Worm (Caenorhabditis elegans) whole organism, early embryonic: ENCODE results near the gene srh-258.

Experiments
- B0310.2 ChIP-seq: sonication (generic microtip); optimal IDR thresholded peaks from 2 replicates; lab custom pipeline; 2016; ENCODE audit warnings: mild to moderate bottlenecking, missing genetic modification characterization, missing compliant biosample characterization
- F13C5.2 ChIP-seq: sonication (generic microtip); optimal IDR thresholded peaks from 2 replicates; lab custom pipeline; 2017; ENCODE audit warnings: mild to moderate bottlenecking, missing genetic modification characterization, inconsistent platforms, missing compliant biosample characterization
- aly-1 ChIP-seq: sonication (generic microtip); optimal IDR thresholded peaks from 2 replicates; lab custom pipeline; 2016; ENCODE audit warnings: missing genetic modification characterization, missing compliant biosample characterization
- ama-1 ChIP-seq: fragments of 150-350 bp; optimal IDR thresholded peaks from 2 replicates; lab custom pipeline; 2014
- ceh-13 ChIP-seq: fragments of 200-800 bp; sonication (Bioruptor generic); optimal IDR thresholded peaks from 2 replicates; lab custom pipeline; 2018; ENCODE audit warnings: mild to moderate bottlenecking, missing genetic modification characterization, missing compliant biosample characterization
- ceh-36 ChIP-seq: sonication (generic microtip); optimal IDR thresholded peaks from 2 replicates; lab custom pipeline; 2016; ENCODE audit warnings: missing genetic modification characterization, inconsistent platforms, missing compliant biosample characterization
- ets-7 ChIP-seq: sonication (generic microtip); optimal IDR thresholded peaks from 2 replicates; lab custom pipeline; 2016; ENCODE audit warnings: missing genotype, missing genetic modification characterization, missing compliant biosample characterization
- flt-1 ChIP-seq: fragments of 200-800 bp; sonication (Bioruptor generic); IDR thresholded peaks from 2 replicates; pipeline ENCODE4 v1.3.6; 2022; ENCODE audit warnings: missing genetic modification characterization, missing compliant biosample characterization
- hmbx-1 ChIP-seq: sonication (generic microtip); optimal IDR thresholded peaks from 2 replicates; lab custom pipeline; 2016; ENCODE audit warnings: mild to moderate bottlenecking, missing genetic modification characterization, missing compliant biosample characterization
- hmg-4 ChIP-seq: fragments of 200-800 bp; sonication (Bioruptor generic); optimal IDR thresholded peaks from 2 replicates; lab custom pipeline; 2018; ENCODE audit warnings: mild to moderate bottlenecking, missing genetic modification characterization, missing compliant biosample characterization
- hnd-1 ChIP-seq: sonication (generic microtip); optimal IDR thresholded peaks from 2 replicates; lab custom pipeline; 2016; ENCODE audit warnings: missing genetic modification characterization, missing compliant biosample characterization
- pes-1 ChIP-seq: fragments of 200-800 bp; sonication (Bioruptor generic); IDR thresholded peaks from 2 replicates; pipeline ENCODE4 v1.3.6; 2022; ENCODE audit warnings: missing genetic modification reagents, missing genetic modification characterization, missing compliant biosample characterization
- scrt-1 ChIP-seq: fragments of 200-800 bp; sonication (Bioruptor generic); IDR thresholded peaks from 2 replicates; pipeline ENCODE4 v1.3.6; 2022; ENCODE audit warnings: missing genetic modification characterization, missing compliant biosample characterization
- sea-1 ChIP-seq: fragments of 200-800 bp; sonication (Bioruptor generic); conservative IDR thresholded peaks from 2 replicates; pipeline ENCODE4 v1.3.6; 2022; ENCODE audit warnings: missing genetic modification characterization, missing compliant biosample characterization
- tbx-11 ChIP-seq: fragments of 200-800 bp; sonication (Bioruptor generic); IDR thresholded peaks from 2 replicates; pipeline ENCODE4 v1.3.6; 2022; ENCODE audit warnings: missing genetic modification characterization, missing compliant biosample characterization
- tbx-37 ChIP-seq: fragments of 200-800 bp; sonication (Bioruptor generic); conservative IDR thresholded peaks from 2 replicates; pipeline ENCODE4 v1.3.6; 2022; ENCODE audit warnings: missing genetic modification reagents, missing genetic modification characterization, missing compliant biosample characterization
- tra-4 ChIP-seq: sonication (generic microtip); optimal IDR thresholded peaks from 2 replicates; lab custom pipeline; 2017; ENCODE audit warnings: missing genetic modification characterization, missing compliant biosample characterization

The srh-258 gene

DNA sequence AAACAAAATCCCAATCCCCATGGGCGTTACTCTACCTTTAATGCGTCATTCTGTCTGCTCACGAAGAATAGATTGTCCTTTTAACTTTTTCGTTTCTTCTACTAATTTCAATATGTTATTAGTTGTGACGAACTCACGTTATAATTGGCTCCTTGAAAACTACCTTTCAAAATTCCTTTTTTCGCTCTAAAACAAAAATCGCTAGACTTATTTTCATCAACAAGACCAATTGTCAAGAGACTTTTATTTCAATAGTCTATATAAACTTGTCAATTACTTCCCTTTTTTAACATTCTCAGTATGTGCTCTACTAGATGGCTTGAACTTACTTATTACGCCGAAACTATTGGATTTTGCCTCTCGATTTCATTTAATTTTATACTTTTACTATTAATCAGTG lies 20.2 kb upstream of the srh-258 start, which contains the start of gene str-102:
str-102 (plus strand) TSS at position 301 of the 400 bp plus-strand sequence.
- TF ChIP-seq hnd-1 (no peak), hmbx-1 (tag; lab: Kevin White, UChicago) (no peak), scrt-1 (no peak), ceh-13 (GFP tag; lab: Kevin White, UChicago) (no peak), ets-7 (tag; lab: Kevin White, UChicago) (no peak), hmg-4 (GFP tag; lab: Kevin White, UChicago) (no peak), flt-1 (GFP tag; lab: Robert Waterston, UW) (no peak), tra-4 (tag; lab: Kevin White, UChicago) (no peak), aly-1 (no peak), tbx-11 (GFP tag; lab: Robert Waterston, UW) (no peak), ama-1 (lab: Kevin White, UChicago) (no peak)

DNA sequence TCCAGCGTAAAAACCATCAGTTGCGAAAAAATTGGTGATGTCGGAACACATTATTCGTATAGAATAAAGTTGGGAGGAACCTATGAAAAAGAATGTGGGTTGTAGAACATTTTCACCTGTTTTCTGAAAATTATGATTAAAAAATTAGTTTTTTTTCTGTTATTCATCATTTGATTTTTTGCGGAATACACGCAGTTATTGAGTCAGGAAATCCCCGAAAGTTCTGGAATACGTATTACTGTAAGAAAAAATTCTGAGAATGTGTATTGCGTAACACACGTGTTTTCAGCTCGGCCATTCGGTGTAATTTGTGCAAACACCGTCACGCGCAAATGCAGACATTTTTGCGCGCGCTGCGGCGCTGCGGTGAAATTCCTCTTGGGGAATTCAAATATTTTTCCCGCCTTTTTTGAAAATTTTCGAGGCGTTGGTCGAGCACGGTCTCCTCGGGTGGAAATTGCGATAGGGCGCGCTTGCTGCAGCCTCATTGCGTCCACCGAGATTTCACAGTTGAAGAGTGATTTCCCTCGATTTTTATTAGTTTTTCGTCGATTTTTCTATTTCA lies 16.1 kb upstream of the srh-258 start, which contains the start of gene srh-170:
srh-170 (minus strand) TSS at position 51 of the 565 bp plus-strand sequence.
- TF ChIP-seq hnd-1, result no peak
- TF ChIP-seq aly-1, result no peak
- no peak for TF ChIP-seq ceh-13 (GFP tag; lab: Kevin White, UChicago)
- TF ChIP-seq tbx-11 (GFP tag; lab: Robert Waterston, UW), result no peak
- TF ChIP-seq scrt-1, result 0 out of 2 replicates have a peak, but pooled peaks have one; percentile 29
- TF ChIP-seq pes-1 (GFP tag; lab: Robert Waterston, UW), result peak; percentile 15; the same call in 1 of the 2 replicates

DNA sequence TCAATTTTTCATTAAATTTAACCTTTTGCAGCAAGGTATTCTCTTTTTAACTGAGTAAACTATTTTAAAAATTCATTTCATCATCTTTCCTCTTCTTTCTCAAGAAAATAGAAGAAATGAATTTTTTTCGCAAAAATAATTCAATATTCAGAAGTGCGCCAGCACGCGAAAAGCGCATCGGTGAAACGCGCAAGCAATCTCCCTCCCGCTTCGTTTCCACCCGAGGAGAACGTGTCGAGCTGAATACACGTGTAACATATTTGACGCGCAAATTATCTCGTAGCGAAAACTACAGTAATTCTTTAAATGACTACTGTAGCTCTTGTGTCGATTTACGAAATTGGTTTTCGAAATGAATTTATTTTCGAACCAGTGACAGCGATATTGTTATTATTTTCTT lies 12.9 kb upstream of the srh-258 start:
- TF ChIP-seq ets-7 (tag; lab: Kevin White, UChicago), result no peak
- TF ChIP-seq F13C5.2 (tag; lab: Kevin White, UChicago), result no peak
- no peak for TF ChIP-seq hnd-1
- TF ChIP-seq hmbx-1 (tag; lab: Kevin White, UChicago), result no peak
- TF ChIP-seq B0310.2 (tag; lab: Kevin White, UChicago), result no peak
- no peak for TF ChIP-seq tra-4 (tag; lab: Kevin White, UChicago)
- no peak for TF ChIP-seq flt-1 (GFP tag; lab: Robert Waterston, UW)

DNA sequence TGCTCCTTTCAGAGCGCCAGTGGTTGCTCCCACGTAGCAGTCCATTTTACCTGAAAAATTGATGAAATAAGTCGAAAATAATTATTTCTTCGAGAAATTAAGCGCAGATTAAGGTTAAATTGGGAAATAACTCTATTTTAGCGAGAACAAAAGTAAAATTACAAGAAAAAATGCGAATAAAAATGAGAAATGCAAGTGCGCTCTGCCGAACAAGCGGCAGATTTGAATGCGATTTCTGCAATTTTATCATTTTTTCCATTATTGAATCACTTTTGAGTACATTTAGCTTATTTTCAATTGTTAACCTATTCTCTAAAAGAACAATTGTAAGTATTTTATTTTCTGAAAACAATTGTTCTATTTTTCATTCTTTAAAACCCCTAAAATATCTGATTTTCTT lies 10.1 kb upstream of the srh-258 start, which contains the start of gene T06E6.1:
T06E6.1 (minus strand) TSS at position 56 of the 400 bp plus-strand sequence.
- TF ChIP-seq ama-1 (lab: Kevin White, UChicago) (no peak), ets-7 (tag; lab: Kevin White, UChicago) (no peak), aly-1 (no peak), hnd-1 (no peak), flt-1 (GFP tag; lab: Robert Waterston, UW) (no peak), B0310.2 (tag; lab: Kevin White, UChicago) (no peak), hmg-4 (GFP tag; lab: Kevin White, UChicago) (no peak), sea-1 (GFP tag; lab: Robert Waterston, UW) (no peak), tbx-37 (no peak), tra-4 (tag; lab: Kevin White, UChicago) (no peak), ceh-13 (GFP tag; lab: Kevin White, UChicago) (no peak), hmbx-1 (tag; lab: Kevin White, UChicago) (no peak), F13C5.2 (tag; lab: Kevin White, UChicago) (no peak), tbx-11 (GFP tag; lab: Robert Waterston, UW) (no peak), pes-1 (GFP tag; lab: Robert Waterston, UW) (no peak), scrt-1 (no peak), ceh-36 (tag; lab: Kevin White, UChicago) (no peak)

DNA sequence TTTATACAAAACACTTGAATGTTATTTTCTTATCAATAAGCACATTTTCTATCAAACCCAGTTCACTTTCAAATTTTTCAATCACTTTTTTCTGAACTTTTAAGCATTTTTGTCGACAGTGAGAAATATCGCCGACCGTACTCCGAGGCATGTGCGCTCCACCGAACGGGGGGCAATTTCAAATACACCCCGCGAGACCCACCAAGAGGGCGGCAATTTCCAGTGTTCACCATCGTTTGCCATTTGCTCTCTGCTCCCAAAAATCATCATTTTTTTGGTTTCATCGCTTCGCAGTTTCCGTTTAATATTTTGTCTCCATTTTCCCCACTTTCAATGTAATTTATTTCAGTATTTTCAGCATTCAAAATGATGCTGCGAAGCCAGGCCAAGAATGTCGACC lies 9.6 kb upstream of the srh-258 start, which contains the start of gene cyb-3:
cyb-3 (plus strand) TSS at position 350 of the 400 bp plus-strand sequence.
- TF ChIP-seq pes-1 (GFP tag; lab: Robert Waterston, UW) (0 out of 2 replicates have a peak, but pooled peaks have one; percentile 37), tra-4 (tag; lab: Kevin White, UChicago) (no peak)

DNA sequence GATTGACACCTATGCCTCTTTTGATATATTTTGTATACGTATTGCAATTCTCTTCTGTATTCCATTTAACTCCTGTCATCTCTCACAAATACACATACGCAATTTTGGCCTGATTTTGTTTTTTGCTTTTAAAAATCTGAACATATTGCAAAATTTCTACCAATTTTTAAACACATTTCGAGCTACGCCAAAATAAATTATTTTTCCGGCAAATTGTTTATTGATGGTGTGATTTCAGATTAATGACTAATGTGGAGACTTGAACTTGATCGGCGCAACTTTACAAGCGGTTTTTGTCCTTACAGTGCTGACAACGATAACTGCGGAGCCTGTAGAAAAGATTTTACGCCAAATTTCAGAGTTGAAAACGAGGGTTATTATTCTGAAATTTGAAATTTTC lies 7.8 kb upstream of the srh-258 start:
- no peak for TF ChIP-seq scrt-1
- TF ChIP-seq ceh-36 (tag; lab: Kevin White, UChicago), result no peak
- TF ChIP-seq tbx-11 (GFP tag; lab: Robert Waterston, UW), result no peak
- no peak for TF ChIP-seq flt-1 (GFP tag; lab: Robert Waterston, UW)
- TF ChIP-seq tra-4 (tag; lab: Kevin White, UChicago), result no peak

DNA sequence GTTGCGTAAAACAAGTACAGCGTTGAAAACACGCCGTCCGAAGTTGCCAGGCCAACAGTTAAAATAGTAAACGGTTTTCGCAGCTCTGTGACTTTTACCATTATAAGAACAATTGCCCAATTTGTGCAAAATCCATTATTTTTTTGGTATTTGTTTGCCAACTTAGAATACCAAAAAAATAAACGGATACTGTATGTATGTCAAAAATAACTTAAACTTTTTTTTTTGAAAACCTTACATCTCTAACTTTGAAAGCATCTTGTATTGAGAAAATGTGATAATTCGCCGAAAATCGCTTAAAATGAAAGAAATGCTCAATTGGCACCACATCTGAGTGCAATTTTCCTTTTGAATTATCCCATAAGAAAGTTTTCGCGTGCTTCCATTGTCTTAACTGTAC lies 6.2 kb upstream of the srh-258 start, which contains the start of gene fbxa-199:
fbxa-199 (minus strand) TSS at position 101 of the 400 bp plus-strand sequence.
- TF ChIP-seq F13C5.2 (tag; lab: Kevin White, UChicago) (no peak), sea-1 (GFP tag; lab: Robert Waterston, UW) (no peak), tra-4 (tag; lab: Kevin White, UChicago) (no peak), ets-7 (tag; lab: Kevin White, UChicago) (no peak), B0310.2 (tag; lab: Kevin White, UChicago) (no peak), tbx-11 (GFP tag; lab: Robert Waterston, UW) (no peak)

DNA sequence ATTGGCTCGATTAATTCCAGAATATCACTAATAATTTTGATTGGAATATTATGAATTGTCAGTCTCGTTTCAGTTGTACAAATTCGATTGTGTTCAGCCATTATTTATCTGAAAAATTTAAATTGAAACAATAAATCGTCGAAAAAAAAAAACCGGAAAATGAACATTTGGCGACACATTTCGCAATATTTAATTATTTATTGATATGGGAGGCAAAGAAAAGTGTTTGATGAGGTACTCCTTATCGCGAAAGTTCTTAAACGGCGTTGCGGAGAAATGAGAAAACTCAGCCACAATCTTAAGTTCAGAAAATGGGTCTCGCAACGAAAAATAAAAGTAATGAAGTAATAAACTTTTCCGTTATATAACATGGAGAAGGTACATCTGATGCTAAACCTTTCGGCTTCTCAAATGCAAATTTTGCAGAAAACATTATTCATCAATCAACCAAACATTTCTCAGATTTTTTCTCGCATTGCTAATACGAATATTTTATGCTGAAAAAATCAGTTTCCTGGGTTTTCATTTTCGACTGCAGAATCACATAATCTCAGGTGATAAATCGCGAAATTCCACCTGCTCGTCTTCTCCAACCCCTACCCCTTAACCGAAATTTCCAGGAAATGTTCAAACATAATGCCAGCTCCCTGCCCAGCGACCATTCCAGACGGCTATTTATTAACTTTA lies 5.1 kb upstream of the srh-258 start, which contains the start of the genes T06E6.15 and sri-7:
T06E6.15 (minus strand) TSS at position 101 of the 687 bp plus-strand sequence.
sri-7 (plus strand) TSS at position 637 of the 687 bp plus-strand sequence.
- TF ChIP-seq hnd-1 (no peak), F13C5.2 (tag; lab: Kevin White, UChicago) (no peak), hmbx-1 (tag; lab: Kevin White, UChicago) (no peak), ama-1 (lab: Kevin White, UChicago) (no peak), ets-7 (tag; lab: Kevin White, UChicago) (no peak), scrt-1 (no peak), ceh-13 (GFP tag; lab: Kevin White, UChicago) (no peak), pes-1 (GFP tag; lab: Robert Waterston, UW) (no peak), B0310.2 (tag; lab: Kevin White, UChicago) (no peak), hmg-4 (GFP tag; lab: Kevin White, UChicago) (no peak), tbx-11 (GFP tag; lab: Robert Waterston, UW) (no peak), aly-1 (no peak), flt-1 (GFP tag; lab: Robert Waterston, UW) (no peak), sea-1 (GFP tag; lab: Robert Waterston, UW) (no peak), ceh-36 (tag; lab: Kevin White, UChicago) (no peak), tra-4 (tag; lab: Kevin White, UChicago) (no peak)
